Fruit fly (Drosophila melanogaster) S2 (cell line): ENCODE measurements around the gene CG2187.

Experiments
- CG8478 ChIP-seq: fragments of >200 bp; optimal IDR thresholded peaks from 2 replicates; lab custom pipeline; 2018
- CTCF ChIP-seq, 2 experiments: fragments of >200 bp; optimal IDR thresholded peaks; 2 replicates each; lab custom pipeline; 2018

DNA sequence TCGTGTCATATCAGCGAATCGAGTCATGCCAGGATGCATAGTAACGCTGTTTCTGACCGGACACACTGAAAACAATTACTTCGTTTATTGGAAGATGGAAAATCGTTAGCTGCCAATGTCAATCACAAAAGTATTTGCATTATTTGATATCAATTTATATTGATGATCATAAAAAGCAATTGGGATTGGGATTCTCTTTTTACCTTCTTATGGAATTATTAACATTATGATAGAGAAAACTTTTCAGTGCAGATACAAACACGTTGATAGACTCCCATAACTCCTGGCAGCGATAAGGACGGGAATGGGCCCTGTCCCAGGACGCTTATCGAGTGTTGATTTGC is 51.6 kb downstream of the CG2187 start:
- TF ChIP-seq CG8478 (lab: Kevin White, UChicago): no peak
- no peak for TF ChIP-seq CTCF (optimal IDR thresholded peaks at IDR 0.05; lab: Kevin White, UChicago)
